Fruit fly (Drosophila melanogaster) whole organism, prepupa: ENCODE results near the gene CG31099.

Experiments
- CG11294 ChIP-seq: fragments of 200-800 bp; sonication (Bioruptor generic); IDR thresholded peaks from 2 replicates; pipeline ENCODE4 v1.3.6; 2022; ENCODE audit warnings: missing biosample characterization, missing genetic modification characterization
- CG3919 ChIP-seq: fragments of 200-800 bp; sonication (Bioruptor generic); optimal IDR thresholded peaks from 3 replicates; lab custom pipeline; 2016; ENCODE audit warnings: missing biosample characterization, missing genetic modification characterization
- CG7368 ChIP-seq: fragments of 200-800 bp; sonication (Bioruptor generic); optimal IDR thresholded peaks from 3 replicates; lab custom pipeline; 2016; ENCODE audit warnings: missing biosample characterization, missing genetic modification characterization
- Eip75B ChIP-seq: fragments of 200-800 bp; sonication (Bioruptor generic); optimal IDR thresholded peaks from 3 replicates; lab custom pipeline; 2016; ENCODE audit warnings: missing biosample characterization, missing genetic modification characterization
- Eip78C ChIP-seq: fragments of 200-800 bp; sonication (Bioruptor generic); peaks from one replicate; lab custom pipeline; 2016; ENCODE audit warnings: missing biosample characterization, missing genetic modification characterization
- Gug ChIP-seq: fragments of 200-800 bp; sonication (Bioruptor generic); IDR thresholded peaks from 2 replicates; pipeline ENCODE4 v1.3.6; 2022; ENCODE audit warnings: missing biosample characterization, missing genetic modification characterization
- OdsH ChIP-seq: fragments of 200-800 bp; sonication (Bioruptor generic); optimal IDR thresholded peaks from 3 replicates; lab custom pipeline; 2016; ENCODE audit warnings: missing biosample characterization, missing genetic modification characterization
- Sox102F ChIP-seq: fragments of 200-800 bp; sonication (Bioruptor generic); optimal IDR thresholded peaks from 2 replicates; lab custom pipeline; 2016; ENCODE audit warnings: missing biosample characterization, mild to moderate bottlenecking, missing genetic modification characterization
- achi ChIP-seq: fragments of 200-800 bp; sonication (Bioruptor generic); optimal IDR thresholded peaks from 3 replicates; lab custom pipeline; 2016; ENCODE audit warnings: missing biosample characterization, missing genetic modification characterization
- dac ChIP-seq: fragments of 200-800 bp; sonication (Bioruptor generic); optimal IDR thresholded peaks from 2 replicates; lab custom pipeline; 2017; ENCODE audit warnings: missing biosample characterization, mild to moderate bottlenecking, missing genetic modification characterization
- fd85E ChIP-seq: fragments of 200-800 bp; sonication (Bioruptor generic); optimal IDR thresholded peaks from 3 replicates; lab custom pipeline; 2016; ENCODE audit warnings: missing biosample characterization, missing genetic modification characterization
- spab ChIP-seq: fragments of 200-800 bp; sonication (Bioruptor generic); optimal IDR thresholded peaks from 2 replicates; lab custom pipeline; 2017; ENCODE audit warnings: missing biosample characterization, mild to moderate bottlenecking, missing genetic modification characterization, missing genetic modification reagents

- TF ChIP-seq Gug (GFP tag; lab: Robert Waterston, UW) (no peak), Eip75B (GFP tag; lab: Kevin White, UChicago) (no peak), CG11294 (GFP tag; lab: Robert Waterston, UW) (no peak), Sox102F (no peak), dac (no peak), CG3919 (GFP tag; lab: Kevin White, UChicago) (no peak), CG7368 (GFP tag; lab: Kevin White, UChicago) (no peak), achi (no peak), spab (GFP tag; lab: Kevin White, UChicago) (no peak), OdsH (GFP tag; lab: Kevin White, UChicago) (no peak), Eip78C (GFP tag; lab: Kevin White, UChicago) (no peak), fd85E (GFP tag; lab: Kevin White, UChicago) (no peak)
These were observed 33.6 kb downstream of the CG31099 start, which contains the start of gene CG10513 for dm6 chr3R:25277112-25277511.
